Worm (Caenorhabditis elegans) whole organism, L2 larva: Measurements from ENCODE around the gene F19C6.5.

ENCODE experiments used
- egl-27 ChIP-seq: sonication (generic microtip); optimal IDR thresholded peaks from 3 replicates; lab custom pipeline; 2017; ENCODE audit warnings: missing biosample characterization, missing genetic modification reagents, missing genetic modification characterization
- unc-39 ChIP-seq: fragments of 150-350 bp; optimal IDR thresholded peaks from 2 replicates; lab custom pipeline; 2014; ENCODE audit warnings: missing biosample characterization, missing genetic modification characterization
- unc-62 ChIP-seq: fragments of 150-350 bp; optimal IDR thresholded peaks from 2 replicates; lab custom pipeline; 2014; ENCODE audit warnings: missing biosample characterization, missing genetic modification reagents, missing genetic modification characterization
- ztf-4 ChIP-seq: fragments of 150-350 bp; optimal IDR thresholded peaks from 2 replicates; lab custom pipeline; 2014; ENCODE audit warnings: missing biosample characterization, missing genetic modification characterization

DNA sequence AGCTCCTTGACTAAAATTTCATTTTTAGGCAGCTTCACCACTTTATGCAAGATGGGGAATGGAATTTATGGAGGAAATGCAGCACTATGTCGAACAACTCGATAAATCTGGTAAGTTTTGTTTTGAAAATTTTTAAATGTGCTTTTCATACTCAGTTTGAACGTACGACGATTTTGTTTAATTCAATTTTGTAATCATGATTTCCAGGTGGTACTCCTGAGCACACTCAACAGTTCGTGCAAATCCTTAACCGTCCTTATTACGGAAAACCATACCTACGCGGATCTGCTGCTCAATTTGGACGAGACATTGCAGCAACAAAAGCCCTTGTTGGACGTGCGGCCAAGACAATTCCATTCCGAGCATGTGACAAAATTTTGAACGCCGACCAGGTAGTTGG lies 22.2 kb downstream of the F19C6.5 start:
- TF ChIP-seq ztf-4 (no peak), unc-39 (tag; lab: Kevin White, UChicago) (no peak), egl-27 (tag; lab: Kevin White, UChicago) (no peak), unc-62 (GFP tag; lab: Kevin White, UChicago) (no peak)
